Worm (Caenorhabditis elegans) whole organism, L4 larva: ENCODE results near the gene F21G4.6.

Experiments used
- Y105C5A.15 ChIP-seq: fragments of 200-800 bp; sonication (Bioruptor generic); IDR thresholded peaks from 2 replicates; pipeline ENCODE4 v1.3.6; 2022; ENCODE audit warnings: missing genetic modification characterization, missing compliant biosample characterization
- aha-1 ChIP-seq: fragments of 150-350 bp; peaks from one replicate; lab custom pipeline; 2014; ENCODE audit warnings: missing biosample characterization, missing genetic modification characterization
- ama-1 ChIP-seq: fragments of 150-350 bp; optimal IDR thresholded peaks from 2 replicates; lab custom pipeline; 2014; ENCODE audit warnings: inconsistent platforms, mixed read lengths
- arid-1 ChIP-seq: fragments of 200-800 bp; sonication (Bioruptor generic); conservative IDR thresholded peaks from 2 replicates; pipeline ENCODE4 v1.3.6; 2022; ENCODE audit warnings: missing genetic modification reagents, missing genetic modification characterization, missing compliant biosample characterization
- ceh-20 ChIP-seq: fragments of 200-800 bp; sonication (Bioruptor generic); IDR thresholded peaks from 2 replicates; pipeline ENCODE4 v1.3.6; 2022; ENCODE audit warnings: missing genetic modification reagents, missing genetic modification characterization, missing compliant biosample characterization
- ceh-28 ChIP-seq: fragments of 150-350 bp; optimal IDR thresholded peaks from 2 replicates; lab custom pipeline; 2014; ENCODE audit warnings: missing biosample characterization, missing genetic modification reagents, missing genetic modification characterization
- ctbp-1 ChIP-seq: fragments of 200-800 bp; sonication (Bioruptor generic); IDR thresholded peaks from 2 replicates; pipeline ENCODE4 v1.3.6; 2022; ENCODE audit warnings: missing genetic modification reagents, missing genetic modification characterization, missing compliant biosample characterization
- daf-12 ChIP-seq: fragments of 150-350 bp; optimal IDR thresholded peaks from 2 replicates; lab custom pipeline; 2014; ENCODE audit warnings: missing biosample characterization, missing genetic modification reagents, missing genetic modification characterization
- daf-16 ChIP-seq, 3 experiments: sonication (generic microtip); optimal IDR thresholded peaks; 2 replicates each; lab custom pipeline; 2016 to 2017; ENCODE audit warnings: missing genetic modification characterization in 3 of 3, missing genetic modification reagents in 3 of 3, mild to moderate bottlenecking in 2 of 3, missing compliant biosample characterization in 2 of 3, missing biosample characterization in 1 of 3, moderate library complexity in 1 of 3
- dmd-6 ChIP-seq: fragments of 200-800 bp; sonication (Bioruptor generic); IDR thresholded peaks from 2 replicates; pipeline ENCODE4 v1.3.6; 2022; ENCODE audit warnings: missing genetic modification reagents, missing genetic modification characterization, missing compliant biosample characterization
- dmd-8 ChIP-seq: fragments of 200-800 bp; sonication (Bioruptor generic); IDR thresholded peaks from 2 replicates; pipeline ENCODE4 v1.3.6; 2022; ENCODE audit warnings: missing genetic modification characterization, missing compliant biosample characterization
- dpl-1 ChIP-seq: fragments of 150-350 bp; optimal IDR thresholded peaks from 2 replicates; lab custom pipeline; 2014; ENCODE audit warnings: missing biosample characterization, missing genetic modification reagents, missing genetic modification characterization
- dve-1 ChIP-seq: sonication (generic microtip); optimal IDR thresholded peaks from 2 replicates; lab custom pipeline; 2017; ENCODE audit warnings: antibody characterized with exemption, mild to moderate bottlenecking, missing genetic modification characterization, missing compliant biosample characterization; ENCODE audit not compliant: insufficient read depth
- egl-27 ChIP-seq: sonication (generic microtip); optimal IDR thresholded peaks from 3 replicates; lab custom pipeline; 2017; ENCODE audit warnings: missing biosample characterization, missing genetic modification reagents, missing genetic modification characterization
- fkh-10 ChIP-seq: fragments of 150-350 bp; optimal IDR thresholded peaks from 2 replicates; lab custom pipeline; 2014; ENCODE audit warnings: missing biosample characterization, missing genetic modification reagents, missing genetic modification characterization
- fos-1 ChIP-seq: fragments of 150-350 bp; optimal IDR thresholded peaks from 2 replicates; lab custom pipeline; 2014; ENCODE audit warnings: missing biosample characterization, missing genetic modification characterization
- hlh-11 ChIP-seq: fragments of 200-800 bp; sonication (Bioruptor generic); optimal IDR thresholded peaks from 2 replicates; lab custom pipeline; 2018; ENCODE audit warnings: mild to moderate bottlenecking, missing genetic modification characterization, missing compliant biosample characterization
- hlh-30 ChIP-seq: sonication (generic microtip); optimal IDR thresholded peaks from 2 replicates; lab custom pipeline; 2017; ENCODE audit warnings: antibody characterized with exemption, mild to moderate bottlenecking, missing genetic modification characterization, missing compliant biosample characterization; ENCODE audit not compliant: insufficient read depth
- lim-7 ChIP-seq: fragments of 200-800 bp; sonication (Bioruptor generic); IDR thresholded peaks from 2 replicates; pipeline ENCODE4 v1.3.6; 2022; ENCODE audit warnings: missing genetic modification characterization, missing compliant biosample characterization
- lsy-2 ChIP-seq, 2 experiments: fragments of 150-350 bp in 1 of 2; sonication (generic microtip) in 1 of 2; optimal IDR thresholded peaks; 2 replicates each; lab custom pipeline; 2014 to 2017; ENCODE audit warnings: missing biosample characterization in 2 of 2, missing genetic modification characterization in 2 of 2
- mdt-29 ChIP-seq: fragments of 200-800 bp; sonication (Bioruptor generic); IDR thresholded peaks from 2 replicates; pipeline ENCODE4 v1.3.6; 2022; ENCODE audit warnings: missing genetic modification reagents, missing genetic modification characterization, missing compliant biosample characterization
- mes-2 ChIP-seq: sonication (generic microtip); optimal IDR thresholded peaks from 2 replicates; lab custom pipeline; 2016; ENCODE audit warnings: missing genotype, mild to moderate bottlenecking, missing genetic modification characterization, missing compliant biosample characterization; ENCODE audit not compliant: poor library complexity, severe bottlenecking
- mxl-2 ChIP-seq: fragments of 200-800 bp; sonication (Bioruptor generic); conservative IDR thresholded peaks from 2 replicates; pipeline ENCODE4 v1.3.6; 2022; ENCODE audit warnings: missing genetic modification reagents, missing genetic modification characterization, missing compliant biosample characterization
- mxl-3 ChIP-seq: fragments of 200-800 bp; sonication (Bioruptor generic); optimal IDR thresholded peaks from 2 replicates; lab custom pipeline; 2018; ENCODE audit warnings: mild to moderate bottlenecking, missing genetic modification characterization, missing compliant biosample characterization
- nhr-10 ChIP-seq: fragments of 150-350 bp; optimal IDR thresholded peaks from 2 replicates; lab custom pipeline; 2014; ENCODE audit warnings: missing biosample characterization, missing genetic modification characterization
- nhr-102 ChIP-seq: sonication (generic microtip); optimal IDR thresholded peaks from 2 replicates; lab custom pipeline; 2016; ENCODE audit warnings: mild to moderate bottlenecking, missing genetic modification characterization, moderate library complexity, missing compliant biosample characterization
- nhr-11 ChIP-seq: fragments of 150-350 bp; optimal IDR thresholded peaks from 2 replicates; lab custom pipeline; 2014; ENCODE audit warnings: missing biosample characterization, missing genetic modification characterization
- nhr-25 ChIP-seq: sonication (generic microtip); optimal IDR thresholded peaks from 2 replicates; lab custom pipeline; 2017; ENCODE audit warnings: missing genetic modification characterization, mild to moderate bottlenecking, missing compliant biosample characterization, antibody characterized with exemption, moderate library complexity, borderline replicate concordance; ENCODE audit not compliant: insufficient read depth
- nhr-28 ChIP-seq: fragments of 150-350 bp; optimal IDR thresholded peaks from 2 replicates; lab custom pipeline; 2014; ENCODE audit warnings: missing biosample characterization, missing genetic modification characterization
- nhr-42 ChIP-seq: fragments of 200-800 bp; sonication (Bioruptor generic); IDR thresholded peaks from 2 replicates; pipeline ENCODE4 v1.3.6; 2022; ENCODE audit warnings: missing genetic modification characterization, missing compliant biosample characterization
- nhr-76 ChIP-seq: fragments of 150-350 bp; optimal IDR thresholded peaks from 2 replicates; lab custom pipeline; 2014; ENCODE audit warnings: missing biosample characterization, missing genetic modification characterization
- pha-4 ChIP-seq, 2 experiments: fragments of 150-350 bp in 1 of 2; fragments of 200-800 bp in 1 of 2; sonication (Bioruptor generic) in 1 of 2; IDR thresholded peaks in 1 of 2; optimal IDR thresholded peaks in 1 of 2; 2 replicates each; pipeline versions ENCODE4 v1.3.6 to Lab custom; 2014 to 2022; ENCODE audit warnings: missing genetic modification characterization in 2 of 2, missing genetic modification reagents in 2 of 2, missing biosample characterization in 1 of 2, missing compliant biosample characterization in 1 of 2
- php-3 ChIP-seq: fragments of 200-800 bp; sonication (Bioruptor generic); IDR thresholded peaks from 2 replicates; pipeline ENCODE4 v1.3.6; 2022; ENCODE audit warnings: missing genetic modification reagents, missing genetic modification characterization, missing compliant biosample characterization
- pqm-1 ChIP-seq: sonication (generic microtip); optimal IDR thresholded peaks from 2 replicates; lab custom pipeline; 2017; ENCODE audit warnings: missing biosample characterization, missing genetic modification characterization
- set-16 ChIP-seq: fragments of 200-800 bp; sonication (Bioruptor generic); IDR thresholded peaks from 2 replicates; pipeline ENCODE4 v1.3.6; 2022; ENCODE audit warnings: missing genetic modification reagents, missing genetic modification characterization, missing compliant biosample characterization
- spr-1 ChIP-seq: sonication (generic microtip); optimal IDR thresholded peaks from 2 replicates; lab custom pipeline; 2016; ENCODE audit warnings: mild to moderate bottlenecking, missing genetic modification characterization, missing compliant biosample characterization
- spr-3 ChIP-seq: fragments of 200-800 bp; sonication (Bioruptor generic); optimal IDR thresholded peaks from 2 replicates; lab custom pipeline; 2018; ENCODE audit warnings: mild to moderate bottlenecking, missing genetic modification characterization, missing compliant biosample characterization
- tag-97 ChIP-seq: fragments of 200-800 bp; sonication (Bioruptor generic); IDR thresholded peaks from 2 replicates; pipeline ENCODE4 v1.3.6; 2022; ENCODE audit warnings: missing genetic modification characterization, missing compliant biosample characterization
- tra-1 ChIP-seq: fragments of 200-800 bp; sonication (Bioruptor generic); IDR thresholded peaks from 2 replicates; pipeline ENCODE4 v1.3.6; 2022; ENCODE audit warnings: missing genetic modification reagents, missing genetic modification characterization, missing compliant biosample characterization
- unc-130 ChIP-seq: sonication (generic microtip); optimal IDR thresholded peaks from 2 replicates; lab custom pipeline; 2016; ENCODE audit warnings: missing genetic modification reagents, missing genetic modification characterization, missing compliant biosample characterization
- unc-39 ChIP-seq: sonication (generic microtip); optimal IDR thresholded peaks from 2 replicates; lab custom pipeline; 2017; ENCODE audit warnings: missing biosample characterization, missing genetic modification characterization
- vab-7 ChIP-seq: fragments of 200-800 bp; sonication (Bioruptor generic); IDR thresholded peaks from 2 replicates; pipeline ENCODE4 v1.3.6; 2022; ENCODE audit warnings: missing genetic modification reagents, missing genetic modification characterization, missing compliant biosample characterization
- zip-11 ChIP-seq: fragments of 200-800 bp; sonication (Bioruptor generic); IDR thresholded peaks from 2 replicates; pipeline ENCODE4 v1.3.6; 2022; ENCODE audit warnings: missing genetic modification characterization, missing compliant biosample characterization
- ztf-7 ChIP-seq: fragments of 150-350 bp; optimal IDR thresholded peaks from 2 replicates; lab custom pipeline; 2014; ENCODE audit warnings: missing biosample characterization, missing genetic modification characterization

F21G4.6 gene

DNA sequence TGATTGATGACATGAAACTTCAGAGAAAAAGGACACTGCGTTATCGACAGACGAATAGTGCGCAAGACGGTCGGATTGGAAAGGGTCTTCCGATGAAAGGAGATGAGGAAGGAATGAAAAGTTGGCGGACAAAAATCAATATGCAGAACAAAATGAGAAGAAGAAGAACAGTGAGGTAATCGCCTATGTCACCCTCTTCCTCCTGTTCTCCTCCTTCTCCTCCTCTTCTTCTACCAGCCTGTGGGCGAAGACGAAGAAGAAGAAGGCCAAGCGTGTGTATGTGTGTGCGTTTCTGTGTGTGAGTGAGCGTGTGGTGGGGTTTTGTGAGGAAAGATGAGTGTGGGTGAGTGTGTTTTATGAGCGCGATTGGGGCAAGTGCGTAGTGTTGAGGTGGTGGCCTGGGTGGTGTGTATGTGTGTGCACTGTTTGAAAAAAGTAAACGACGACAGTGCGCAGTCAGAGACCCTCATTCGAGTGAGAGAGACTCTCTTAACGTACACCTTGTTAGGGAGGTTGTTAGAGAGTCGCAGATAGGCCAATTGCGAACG is 15.1 kb upstream of the F21G4.6 start, which contains the start of gene tsp-21 (continued):
- TF ChIP-seq aha-1: peak; percentile 97
- TF ChIP-seq dmd-8 (GFP tag; lab: Robert Waterston, UW): no peak
- TF ChIP-seq unc-130 (GFP tag; lab: Kevin White, UChicago): no peak
- TF ChIP-seq nhr-11 (tag; lab: Kevin White, UChicago): peak; percentile 61
- TF ChIP-seq set-16 (GFP tag; lab: Robert Waterston, UW): peak; percentile 66

DNA sequence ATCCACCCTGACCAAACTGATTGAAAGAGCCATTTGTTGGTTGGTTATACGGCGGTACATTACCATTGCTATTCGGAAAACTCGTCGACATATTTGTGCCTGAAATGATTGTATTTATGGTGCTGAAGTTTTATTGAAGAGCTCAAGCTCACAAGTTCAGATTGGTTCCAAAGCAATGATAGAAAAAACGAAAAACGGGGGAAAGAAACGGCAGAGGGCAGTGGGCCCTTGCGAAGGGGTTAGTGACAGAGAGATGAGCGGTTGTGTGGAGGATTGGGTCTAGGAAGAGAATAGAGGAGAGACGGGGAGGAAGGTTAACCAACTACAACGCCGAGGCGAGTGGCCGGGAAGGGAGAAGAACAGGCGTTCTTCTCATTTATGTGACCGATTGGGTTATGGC is 14.1 kb upstream of the F21G4.6 start, which contains the start of gene nra-3:
Gene nra-3 (minus strand): TSS at position 101 of the 400 bp plus-strand sequence.
- 0 out of 2 replicates have a peak, but pooled peaks have one; percentile 17 for TF ChIP-seq ctbp-1 (GFP tag; lab: Robert Waterston, UW)
- TF ChIP-seq nhr-10 (tag; lab: Kevin White, UChicago): no peak
- TF ChIP-seq set-16 (GFP tag; lab: Robert Waterston, UW): 0 out of 2 replicates have a peak, but pooled peaks have one; percentile 15
- TF ChIP-seq tag-97: 0 out of 2 replicates have a peak, but pooled peaks have one; percentile 27

- TF ChIP-seq ceh-28 (tag; lab: Kevin White, UChicago): no peak
- TF ChIP-seq dpl-1: no peak
- TF ChIP-seq arid-1 (GFP tag; lab: Robert Waterston, UW): no peak
- TF ChIP-seq ztf-7 (tag; lab: Kevin White, UChicago): no peak
- no peak for TF ChIP-seq ama-1 (lab: Kevin White, UChicago)
- peak; percentile 36 for TF ChIP-seq aha-1
- TF ChIP-seq hlh-11 (tag; lab: Kevin White, UChicago): no peak
- TF ChIP-seq mdt-29 (GFP tag; lab: Robert Waterston, UW): no peak
- no peak for TF ChIP-seq vab-7
- TF ChIP-seq zip-11: no peak
- no peak for TF ChIP-seq mxl-2 (GFP tag; lab: Robert Waterston, UW)
- TF ChIP-seq tra-1 (GFP tag; lab: Robert Waterston, UW): no peak
- no peak for TF ChIP-seq nhr-10 (tag; lab: Kevin White, UChicago)
- peak; percentile 34 for TF ChIP-seq hlh-30 (tag; lab: Kevin White, UChicago)
- TF ChIP-seq dmd-6 (GFP tag; lab: Robert Waterston, UW): no peak
- no peak for TF ChIP-seq nhr-25 (tag; lab: Kevin White, UChicago)
- TF ChIP-seq daf-12 (tag; lab: Kevin White, UChicago): no peak
- TF ChIP-seq nhr-11 (tag; lab: Kevin White, UChicago): peak; percentile 22
- no peak for TF ChIP-seq egl-27 (tag; lab: Kevin White, UChicago)
- TF ChIP-seq, all 104 proteins: peak for 3
Measured at ce11 chrX:9927993-9928392, 10.7 kb upstream of the F21G4.6 start.

DNA sequence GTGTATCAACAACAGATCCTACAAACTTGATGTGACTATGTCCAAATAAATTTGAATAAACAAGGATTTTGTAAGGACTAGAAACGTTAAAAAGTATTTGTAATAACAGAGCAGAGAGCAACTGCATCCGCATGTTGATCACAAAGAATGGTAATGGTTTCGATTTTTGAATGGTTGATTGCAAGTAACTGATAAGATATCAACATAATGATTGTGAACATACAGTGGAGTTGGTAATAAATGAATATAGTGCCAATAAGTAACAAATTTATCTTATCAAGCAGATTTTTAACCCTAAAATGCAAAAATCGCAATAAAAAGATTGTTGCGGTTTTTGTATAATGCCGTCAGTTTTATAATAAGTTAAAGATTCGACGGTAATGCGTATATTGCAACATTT is 7.7 kb upstream of the F21G4.6 start, which contains the start of gene ugt-23:
Gene ugt-23 (minus strand): TSS at position 212 of the 400 bp plus-strand sequence.
- TF ChIP-seq mes-2 (tag; lab: Kevin White, UChicago) (no peak), unc-39 (tag; lab: Kevin White, UChicago) (no peak), spr-1 (tag; lab: Kevin White, UChicago) (no peak), lsy-2 (tag; optimal IDR thresholded peaks at IDR 0.05; lab: Kevin White, UChicago) (no peak), Y105C5A.15 (GFP tag; lab: Robert Waterston, UW) (no peak), pqm-1 (peak; percentile 89), lim-7 (no peak), pha-4 (GFP tag; IDR thresholded peaks at IDR 0.05; lab: Robert Waterston, UW) (no peak), pha-4 (tag; optimal IDR thresholded peaks at IDR 0.05; lab: Kevin White, UChicago) (no peak), dve-1 (tag; lab: Kevin White, UChicago) (peak; percentile 31), aha-1 (no peak), spr-3 (GFP tag; lab: Kevin White, UChicago) (no peak), ceh-20 (no peak), zip-11 (no peak), mxl-3 (GFP tag; lab: Kevin White, UChicago) (no peak), php-3 (GFP tag; lab: Robert Waterston, UW) (0 out of 2 replicates have a peak, but pooled peaks have one; percentile 29), fkh-10 (GFP tag; lab: Kevin White, UChicago) (no peak), fos-1 (tag; lab: Kevin White, UChicago) (no peak), nhr-76 (tag; lab: Kevin White, UChicago) (no peak), nhr-102 (tag; lab: Kevin White, UChicago) (no peak), tra-1 (GFP tag; lab: Robert Waterston, UW) (no peak), nhr-42 (GFP tag; lab: Robert Waterston, UW) (no peak), nhr-28 (peak; percentile 63), daf-16 (GFP tag; optimal IDR thresholded peaks at IDR 0.05; lab: Kevin White, UChicago) (no peak), daf-16 (tag; optimal IDR thresholded peaks at IDR 0.05; lab: Kevin White, UChicago) (peak; percentile 72)
